Worm (Caenorhabditis elegans) whole organism, dauer: ENCODE data around the gene nhr-202.

ENCODE experiments used
- unc-62 ChIP-seq: sonication (generic microtip); optimal IDR thresholded peaks from 2 replicates; lab custom pipeline; 2017; ENCODE audit warnings: missing biosample characterization, missing genetic modification reagents, missing genetic modification characterization

nhr-202 gene

DNA sequence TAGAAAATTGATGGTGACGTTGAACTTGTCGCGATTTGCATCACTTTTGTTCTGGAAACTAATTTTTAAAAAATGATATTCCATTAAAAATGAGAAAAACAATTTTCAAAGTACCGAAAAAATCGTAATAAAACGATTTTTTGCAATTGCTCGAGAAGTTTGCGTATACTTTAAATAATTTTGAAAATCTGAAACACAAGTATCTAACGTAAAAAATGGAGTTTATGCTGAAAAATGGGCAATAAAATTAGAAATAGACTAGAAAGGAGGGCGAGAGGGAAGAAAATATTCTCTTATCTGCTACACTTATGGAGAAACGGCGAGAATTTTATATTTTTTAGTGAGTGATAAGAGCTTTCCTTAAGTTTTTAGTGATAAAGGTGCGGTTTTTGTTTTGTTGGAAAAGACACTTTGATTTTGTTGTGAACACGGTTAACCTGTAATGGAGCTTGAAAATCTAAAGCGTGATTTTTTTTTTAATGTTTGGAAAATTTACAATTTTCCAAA, 21.0 kb downstream of the nhr-202 start, which contains the start of gene nhr-130:
Gene nhr-130 (minus strand): TSS at position 51 of the 507 bp plus-strand sequence.
- TF ChIP-seq unc-62 (GFP tag; lab: Kevin White, UChicago): no peak

ce11 chrV:484285-484890, 22.0 kb downstream of the nhr-202 start, which contains the start of gene nhr-212:
Gene nhr-212, plus strand, starts transcription at chrV:484857.
- TF ChIP-seq unc-62 (GFP tag; lab: Kevin White, UChicago): no peak

DNA sequence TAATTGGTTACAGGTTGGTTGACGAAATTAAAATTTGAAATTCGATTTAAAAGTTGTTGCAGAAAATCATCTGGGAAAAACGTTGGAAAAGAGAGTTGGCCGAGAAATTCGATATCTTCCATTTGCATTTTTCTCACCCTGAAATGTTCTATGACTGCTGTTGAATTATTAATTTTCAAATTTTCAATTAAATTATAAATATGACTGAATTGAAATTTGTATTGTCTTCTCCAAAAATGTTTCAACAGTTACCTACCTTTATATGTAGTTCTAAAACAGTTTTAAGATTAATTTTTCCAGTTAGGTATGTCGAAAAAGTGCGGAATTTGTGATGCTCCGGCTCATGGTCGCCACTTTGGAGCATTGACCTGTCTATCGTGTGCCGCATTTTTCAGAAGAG, 24.3 kb downstream of the nhr-202 start, which contains the start of gene nhr-211:
Gene nhr-211 (plus strand): TSS at position 301 of the 400 bp plus-strand sequence.
- no peak for TF ChIP-seq unc-62 (GFP tag; lab: Kevin White, UChicago)

ce11 chrV:487980-488379, 25.6 kb downstream of the nhr-202 start:
- TF ChIP-seq unc-62 (GFP tag; lab: Kevin White, UChicago): no peak

- no peak for TF ChIP-seq unc-62 (GFP tag; lab: Kevin White, UChicago)
These were observed 26.9 kb downstream of the nhr-202 start, which contains the start of gene nhr-106 for ce11 chrV:489320-489719. Gene nhr-106, plus strand, starts transcription at chrV:489620.

- TF ChIP-seq unc-62 (GFP tag; lab: Kevin White, UChicago): no peak
These were observed 29.0 kb downstream of the nhr-202 start, which contains the start of gene str-196 for ce11 chrV:491432-491831. Gene str-196, plus strand, starts transcription at chrV:491732.

- TF ChIP-seq unc-62 (GFP tag; lab: Kevin White, UChicago): no peak
These were observed 31.9 kb downstream of the nhr-202 start, which contains the start of gene nhr-131 for ce11 chrV:494284-494683. Gene nhr-131, plus strand, starts transcription at chrV:494370.

DNA sequence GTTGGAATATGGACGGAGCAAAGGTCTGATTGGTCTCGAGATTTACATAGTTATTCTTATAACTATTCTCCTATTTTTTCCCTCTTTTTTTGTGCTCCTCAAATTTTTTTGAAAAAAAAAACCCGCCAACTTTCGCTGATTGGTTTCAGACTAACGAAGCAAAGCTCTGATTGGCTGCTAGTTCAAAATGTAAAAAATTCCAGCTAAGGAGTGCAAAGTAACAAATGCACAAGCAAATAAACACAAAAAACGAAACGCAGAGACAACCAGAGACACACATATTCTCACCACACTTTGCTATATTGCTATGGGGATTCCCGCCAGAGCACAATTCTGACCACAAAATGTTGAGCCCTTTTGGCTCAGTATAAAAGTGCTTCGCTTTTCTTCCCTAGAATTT, 35.0 kb downstream of the nhr-202 start, which contains the start of gene T01G6.1:
Gene T01G6.1 (plus strand): TSS at position 301 of the 400 bp plus-strand sequence.
- no peak for TF ChIP-seq unc-62 (GFP tag; lab: Kevin White, UChicago)

- TF ChIP-seq unc-62 (GFP tag; lab: Kevin White, UChicago): no peak
These were observed 38.1 kb downstream of the nhr-202 start for ce11 chrV:500535-500934.

ce11 chrV:501230-501629, 38.8 kb downstream of the nhr-202 start, which contains the start of gene str-256:
Gene str-256, minus strand, starts transcription at chrV:501330.
- no peak for TF ChIP-seq unc-62 (GFP tag; lab: Kevin White, UChicago)

- TF ChIP-seq unc-62 (GFP tag; lab: Kevin White, UChicago): no peak
These were observed 40.5 kb downstream of the nhr-202 start, which contains the start of gene T01G6.10 for ce11 chrV:502803-503273. Gene T01G6.10, minus strand, starts transcription at chrV:503223.

DNA sequence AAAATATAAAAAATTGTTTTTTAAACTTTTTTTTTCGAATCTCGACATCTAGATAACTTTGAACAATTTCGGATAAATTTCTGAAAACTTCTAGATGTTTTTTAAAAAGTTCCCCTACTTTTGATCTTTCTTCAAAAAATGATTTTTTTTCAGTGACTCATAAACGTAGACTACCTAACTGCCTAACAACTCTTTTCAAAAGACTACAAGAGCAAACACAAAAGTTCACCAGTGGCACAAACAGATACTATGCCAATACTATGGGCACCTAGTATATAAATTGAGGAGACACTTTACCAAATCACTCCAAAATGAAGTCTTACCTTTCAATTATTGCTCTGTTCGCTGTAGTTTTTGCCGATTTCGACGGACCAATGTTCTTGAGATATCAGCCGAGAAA, 41.3 kb downstream of the nhr-202 start, which contains the start of gene srlf-35:
Gene srlf-35 (plus strand): TSS at position 301 of the 400 bp plus-strand sequence.
- no peak for TF ChIP-seq unc-62 (GFP tag; lab: Kevin White, UChicago)

DNA sequence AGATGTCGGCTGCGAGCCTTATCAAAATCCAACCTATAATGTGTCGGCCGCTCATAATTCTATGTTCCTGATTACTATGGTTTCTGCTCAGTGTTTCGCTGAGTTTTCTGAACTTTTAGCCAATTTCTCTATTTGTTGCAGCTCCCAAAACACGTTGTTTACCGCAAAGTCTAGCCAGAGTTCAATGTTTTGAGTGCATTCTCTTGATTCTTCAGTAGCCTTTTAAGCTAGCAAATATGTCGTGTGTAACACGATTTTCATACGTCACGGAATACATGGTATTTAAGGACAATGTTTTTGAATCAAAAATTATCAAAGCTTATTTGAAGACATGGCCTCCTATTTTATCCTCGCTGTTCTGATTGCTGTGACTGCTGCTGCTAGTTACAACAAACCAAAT, 42.8 kb downstream of the nhr-202 start, which contains the start of gene srlf-19:
Gene srlf-19 (plus strand): TSS at position 301 of the 400 bp plus-strand sequence.
- TF ChIP-seq unc-62 (GFP tag; lab: Kevin White, UChicago): no peak

- no peak for TF ChIP-seq unc-62 (GFP tag; lab: Kevin White, UChicago)
These were observed 50.0 kb downstream of the nhr-202 start, which contains the start of gene srh-37 for ce11 chrV:512420-512819. Gene srh-37, minus strand, starts transcription at chrV:512520.
